Worm (Caenorhabditis elegans): Measurements from ENCODE around the gene dnj-2.

- TF ChIP-seq unc-62 (GFP tag; optimal IDR thresholded peaks at IDR 0.05) = no peak
- TF ChIP-seq F39B2.1 (GFP tag; IDR thresholded peaks at IDR 0.05) = no peak
- TF ChIP-seq attf-6 (GFP tag; IDR thresholded peaks at IDR 0.05) = no peak
Observed at ce11 chrIV:11288965-11289364, 24.8 kb downstream of the dnj-2 start.
